Worm (Caenorhabditis elegans) whole organism, midembryonic: Measurements from ENCODE around the gene ssu-1.

Source experiments
- flt-1 ChIP-seq: fragments of 200-800 bp; sonication (Bioruptor generic); IDR thresholded peaks from 2 replicates; pipeline ENCODE4 v1.3.6; 2022; ENCODE audit warnings: missing genetic modification characterization, missing compliant biosample characterization
- klf-2 ChIP-seq: fragments of 200-800 bp; sonication (Bioruptor generic); conservative IDR thresholded peaks from 2 replicates; pipeline ENCODE4 v1.3.6; 2022; ENCODE audit warnings: missing genetic modification reagents, missing genetic modification characterization, missing compliant biosample characterization
- tab-1 ChIP-seq: fragments of 200-800 bp; sonication (Bioruptor generic); IDR thresholded peaks from 2 replicates; pipeline ENCODE4 v1.3.6; 2022; ENCODE audit warnings: missing genetic modification characterization, missing compliant biosample characterization

ce11 chrV:20171941-20172340 is 38.9 kb upstream of the ssu-1 start, which contains the start of gene srw-39:
- TF ChIP-seq tab-1 (GFP tag; lab: Robert Waterston, UW) (no peak), flt-1 (GFP tag; lab: Robert Waterston, UW) (no peak), klf-2 (GFP tag; lab: Robert Waterston, UW) (no peak)
